Fruit fly (Drosophila melanogaster) whole organism: Measurements from ENCODE around the gene CG34313.

Experiments
- pan ChIP-seq: fragments of >200 bp; optimal IDR thresholded peaks from 2 replicates; lab custom pipeline; 2017
- psq ChIP-seq: fragments of >200 bp; optimal IDR thresholded peaks from 2 replicates; lab custom pipeline; 2017

dm6 chr2L:16921825-16922224 lies 42.5 kb downstream of the CG34313 start:
- TF ChIP-seq psq (lab: Kevin White, UChicago) (no peak), pan (lab: Kevin White, UChicago) (no peak)
